Fruit fly (Drosophila melanogaster): ENCODE measurements around the gene nbs.

DNA sequence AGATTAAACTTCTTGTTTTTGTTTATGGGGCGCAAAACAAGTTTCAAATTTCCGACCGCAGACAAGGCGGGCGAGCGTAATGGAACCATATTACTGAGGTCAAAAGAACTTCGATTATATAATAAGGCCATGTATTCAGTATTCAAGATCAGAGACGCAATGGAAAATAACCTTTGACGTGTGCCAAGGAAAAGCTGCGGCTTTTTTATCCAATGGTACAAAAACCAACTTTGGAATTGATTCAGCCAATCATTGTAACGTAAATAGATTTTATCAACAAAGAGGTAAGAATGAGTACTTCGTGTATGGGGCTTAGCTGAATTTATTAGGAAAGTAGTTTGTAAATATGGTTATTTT is 25.5 kb downstream of the nbs start:
- no peak for TF ChIP-seq CG13204 (GFP tag; optimal IDR thresholded peaks at IDR 0.05)
- no peak for TF ChIP-seq CG32121 (GFP tag; IDR thresholded peaks at IDR 0.05)
- no peak for TF ChIP-seq CG17806 (tag; optimal IDR thresholded peaks at IDR 0.05)
- no peak for TF ChIP-seq CG8159 (tag; optimal IDR thresholded peaks at IDR 0.05)
- no peak for TF ChIP-seq CG10348 (GFP tag; IDR thresholded peaks at IDR 0.05)
- no peak for TF ChIP-seq CG14655 (GFP tag; optimal IDR thresholded peaks at IDR 0.05)
- no peak for TF ChIP-seq Pif1A (GFP tag; optimal IDR thresholded peaks at IDR 0.05)
- TF ChIP-seq rn (GFP tag; IDR thresholded peaks at IDR 0.05), result no peak
- no peak for TF ChIP-seq EcR (GFP tag; optimal IDR thresholded peaks at IDR 0.05)
- no peak for TF ChIP-seq gl (tag; optimal IDR thresholded peaks at IDR 0.05)
- no peak for TF ChIP-seq CG34367 (tag; optimal IDR thresholded peaks at IDR 0.05)
- no peak for TF ChIP-seq D1 (tag; optimal IDR thresholded peaks at IDR 0.05)
- TF ChIP-seq Snoo (tag; optimal IDR thresholded peaks at IDR 0.05), result no peak
